Fruit fly (Drosophila melanogaster): ENCODE results near the gene CG14391.

The CG14391 gene

DNA sequence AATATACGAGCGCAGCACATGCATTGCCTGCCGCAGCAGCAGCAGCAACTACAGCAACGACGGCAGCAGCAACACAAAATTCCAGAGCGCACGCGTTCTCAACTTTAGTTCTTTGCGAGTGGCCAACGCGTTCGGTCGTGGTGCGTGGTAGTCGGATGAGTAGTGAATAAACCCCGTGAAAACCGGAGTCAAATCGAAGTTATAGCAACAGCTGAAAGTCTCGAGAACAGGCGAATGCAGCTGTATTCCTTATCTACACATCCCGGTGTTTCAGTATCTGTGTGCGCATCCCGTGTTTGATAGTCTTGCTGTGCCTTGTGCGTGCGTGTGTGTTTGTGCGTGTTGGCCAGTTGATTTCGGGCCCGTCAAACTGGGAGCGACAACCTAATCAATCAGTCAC lies 46.7 kb downstream of the CG14391 start, which contains the start of gene Dtg (continued):
- no peak for TF ChIP-seq dpn (GFP tag; optimal IDR thresholded peaks at IDR 0.05)
- TF ChIP-seq CG3726 (GFP tag; IDR thresholded peaks at IDR 0.05): no peak
- TF ChIP-seq odd (GFP tag; optimal IDR thresholded peaks at IDR 0.05): peak; percentile 22
- no peak for TF ChIP-seq CG14050 (GFP tag; IDR thresholded peaks at IDR 0.05)
- TF ChIP-seq cg (GFP tag; optimal IDR thresholded peaks at IDR 0.05): peak; percentile 68
- peak; percentile 97 for TF ChIP-seq ac (GFP tag; optimal IDR thresholded peaks at IDR 0.05)
- no peak for TF ChIP-seq Sin3A (optimal IDR thresholded peaks at IDR 0.05)
- peak; percentile 74 for TF ChIP-seq sens (GFP tag)
- no peak for TF ChIP-seq CG1647 (GFP tag; optimal IDR thresholded peaks at IDR 0.05)
- no peak for TF ChIP-seq CG12155 (GFP tag; optimal IDR thresholded peaks at IDR 0.05)
- no peak for TF ChIP-seq Taf1 (GFP tag; IDR thresholded peaks at IDR 0.05)
- peak in 1 of 2 experiments; percentile 0 for TF ChIP-seq insv (GFP tag; optimal IDR thresholded peaks at IDR 0.05)
- TF ChIP-seq CG12744 (GFP tag; optimal IDR thresholded peaks at IDR 0.05): no peak
- no peak for TF ChIP-seq hbn (GFP tag; IDR thresholded peaks at IDR 0.05; ENCODE audit: partially characterized antibody)
- TF ChIP-seq CG32767 (GFP tag; IDR thresholded peaks at IDR 0.05): no peak
- peak; percentile 46 for TF ChIP-seq zen (tag; optimal IDR thresholded peaks at IDR 0.05)
- TF ChIP-seq YL-1 (GFP tag; optimal IDR thresholded peaks at IDR 0.05): no peak
- peak; percentile 42 for TF ChIP-seq CG17829 (tag; optimal IDR thresholded peaks at IDR 0.05)
- TF ChIP-seq Pdp1 (GFP tag; optimal IDR thresholded peaks at IDR 0.05): no peak
- peak; percentile 65 for TF ChIP-seq pros (GFP tag; optimal IDR thresholded peaks at IDR 0.05)
- no peak for TF ChIP-seq tx (GFP tag; optimal IDR thresholded peaks at IDR 0.05)
- TF ChIP-seq lov (optimal IDR thresholded peaks at IDR 0.05): no peak
- no peak for TF ChIP-seq lov (GFP tag; IDR thresholded peaks at IDR 0.05)
- peak; percentile 63 for TF ChIP-seq CG15479 (GFP tag; optimal IDR thresholded peaks at IDR 0.05)
- no peak for TF ChIP-seq crc (GFP tag; optimal IDR thresholded peaks at IDR 0.05)
- no peak for TF ChIP-seq CG33213 (GFP tag; optimal IDR thresholded peaks at IDR 0.05)
- TF ChIP-seq crol (GFP tag; IDR thresholded peaks at IDR 0.05): no peak
- TF ChIP-seq grn (GFP tag; optimal IDR thresholded peaks at IDR 0.05): no peak
- no peak for TF ChIP-seq CG10565 (GFP tag; optimal IDR thresholded peaks at IDR 0.05)
- TF ChIP-seq CG12942 (GFP tag; optimal IDR thresholded peaks at IDR 0.05): no peak
- TF ChIP-seq unc-4 (GFP tag; IDR thresholded peaks at IDR 0.05; ENCODE audit: partially characterized antibody): no peak
- no peak for TF ChIP-seq ap (GFP tag; IDR thresholded peaks at IDR 0.05)
- TF ChIP-seq sd (tag; optimal IDR thresholded peaks at IDR 0.05): peak; percentile 52
- peak; percentile 80 for TF ChIP-seq kni (GFP tag; optimal IDR thresholded peaks at IDR 0.05)
- TF ChIP-seq CG16863 (GFP tag; optimal IDR thresholded peaks at IDR 0.05): no peak
- TF ChIP-seq CG8478 (optimal IDR thresholded peaks at IDR 0.05): no peak
- TF ChIP-seq Ets97D (GFP tag; optimal IDR thresholded peaks at IDR 0.05): no peak
- TF ChIP-seq Adf1 (GFP tag; IDR thresholded peaks at IDR 0.05): no peak
- TF ChIP-seq run (tag; optimal IDR thresholded peaks at IDR 0.05): no peak
- no peak for TF ChIP-seq Rfx (GFP tag; IDR thresholded peaks at IDR 0.05)
- TF ChIP-seq da (GFP tag; optimal IDR thresholded peaks at IDR 0.05): peak; percentile 19
- peak in 1 of 3 experiments; percentile 62 for TF ChIP-seq Stat92E (GFP tag; optimal IDR thresholded peaks at IDR 0.05)
- no peak for TF ChIP-seq tin (GFP tag; optimal IDR thresholded peaks at IDR 0.05)
- no peak for TF ChIP-seq CG17186 (GFP tag; optimal IDR thresholded peaks at IDR 0.05)
- 0 out of 3 replicates have a peak, but pooled peaks have one; percentile 24 for TF ChIP-seq Opbp (GFP tag; IDR thresholded peaks at IDR 0.05; ENCODE audit: partially characterized antibody)
- peak; percentile 40; the same call in 1 of the 2 replicates for TF ChIP-seq ara (GFP tag; IDR thresholded peaks at IDR 0.05)
- TF ChIP-seq CG7839 (tag; optimal IDR thresholded peaks at IDR 0.05): no peak
- TF ChIP-seq CG14860 (GFP tag; IDR thresholded peaks at IDR 0.05; ENCODE audit: partially characterized antibody): no peak
- TF ChIP-seq pho (GFP tag; optimal IDR thresholded peaks at IDR 0.05): no peak
- no peak for TF ChIP-seq CG8359 (GFP tag; optimal IDR thresholded peaks at IDR 0.05; ENCODE audit: borderline replicate concordance)
- TF ChIP-seq CG13624 (GFP tag; optimal IDR thresholded peaks at IDR 0.05): no peak
- TF ChIP-seq CG17328 (GFP tag; IDR thresholded peaks at IDR 0.05): no peak
